In genomic region chrX:22491028-22491769, dm6 we compare ENCODE assay signal across 1 fruit fly cellular context.
TF ChIP-seq lines count a peak whose summit lies in the region.

No protein-coding gene starts in this region.

TF ChIP-seq in whole organism, embryonic, 481 proteins besides CTCF, POLR2A, EP300 and RAD21 (continued from another document and continues in another):
- no peak for TF ChIP-seq gce (GFP tag; IDR thresholded peaks at IDR 0.05; lab: Robert Waterston, UW)
- no peak for TF ChIP-seq CG5953 (GFP tag; IDR thresholded peaks at IDR 0.05; lab: Robert Waterston, UW)
- no peak for TF ChIP-seq CG6272 (GFP tag; IDR thresholded peaks at IDR 0.05; lab: Robert Waterston, UW)
- TF ChIP-seq unpg (GFP tag; optimal IDR thresholded peaks at IDR 0.05; lab: Kevin White, UChicago) = peak; percentile 44
- TF ChIP-seq CG15696 (tag; optimal IDR thresholded peaks at IDR 0.05; lab: Kevin White, UChicago) = no peak
- TF ChIP-seq CG1647 (GFP tag; optimal IDR thresholded peaks at IDR 0.05; lab: Kevin White, UChicago) = no peak
- peak in 1 of 2 experiments; percentile 37 for TF ChIP-seq Pdp1 (GFP tag; optimal IDR thresholded peaks at IDR 0.05; lab: Kevin White, UChicago)
- peak; percentile 17 for TF ChIP-seq CG12942 (GFP tag; optimal IDR thresholded peaks at IDR 0.05; lab: Kevin White, UChicago)
- no peak for TF ChIP-seq psq (GFP tag; optimal IDR thresholded peaks at IDR 0.05; lab: Kevin White, UChicago)
- TF ChIP-seq CG4360 (GFP tag; IDR thresholded peaks at IDR 0.05; lab: Robert Waterston, UW) = no peak
- no peak for TF ChIP-seq dm (GFP tag; optimal IDR thresholded peaks at IDR 0.05; lab: Kevin White, UChicago)
- no peak for TF ChIP-seq H15 (GFP tag; IDR thresholded peaks at IDR 0.05; lab: Robert Waterston, UW)
- TF ChIP-seq rib (GFP tag; IDR thresholded peaks at IDR 0.05; lab: Robert Waterston, UW) = no peak
- peak; percentile 56 for TF ChIP-seq CG10267 (tag; optimal IDR thresholded peaks at IDR 0.05; lab: Kevin White, UChicago)
- no peak for TF ChIP-seq Fer1 (GFP tag; optimal IDR thresholded peaks at IDR 0.05; lab: Kevin White, UChicago)
- peak; percentile 80 for TF ChIP-seq Sox100B (GFP tag; optimal IDR thresholded peaks at IDR 0.05; lab: Kevin White, UChicago)
- TF ChIP-seq gsb-n (tag; optimal IDR thresholded peaks at IDR 0.05; lab: Kevin White, UChicago) = peak; percentile 38
- no peak for TF ChIP-seq vfl (GFP tag; optimal IDR thresholded peaks at IDR 0.05; lab: Kevin White, UChicago)
- TF ChIP-seq CG17829 (tag; optimal IDR thresholded peaks at IDR 0.05; lab: Kevin White, UChicago) = peak; percentile 2
- TF ChIP-seq lilli (GFP tag; optimal IDR thresholded peaks at IDR 0.05; lab: Kevin White, UChicago) = peak; percentile 12
- TF ChIP-seq caup (GFP tag; optimal IDR thresholded peaks at IDR 0.05; lab: Kevin White, UChicago; ENCODE audit: severe bottlenecking) = peak; percentile 17
- TF ChIP-seq CG12659 (GFP tag; optimal IDR thresholded peaks at IDR 0.05; lab: Kevin White, UChicago) = peak; percentile 79
- no peak for TF ChIP-seq CG7271 (tag; optimal IDR thresholded peaks at IDR 0.05; lab: Kevin White, UChicago)
- peak; percentile 62 for TF ChIP-seq Usf (GFP tag; optimal IDR thresholded peaks at IDR 0.05; lab: Kevin White, UChicago)
- no peak for TF ChIP-seq CG15479 (GFP tag; optimal IDR thresholded peaks at IDR 0.05; lab: Kevin White, UChicago)
- no peak for TF ChIP-seq CG31388 (GFP tag; optimal IDR thresholded peaks at IDR 0.05; lab: Kevin White, UChicago)
- TF ChIP-seq CG31365 (tag; optimal IDR thresholded peaks at IDR 0.05; lab: Kevin White, UChicago) = no peak
- peak; percentile 76 for TF ChIP-seq CG3281 (GFP tag; optimal IDR thresholded peaks at IDR 0.05; lab: Kevin White, UChicago)
- no peak for TF ChIP-seq abd-A (tag; optimal IDR thresholded peaks at IDR 0.05; lab: Kevin White, UChicago)
- TF ChIP-seq row (GFP tag; IDR thresholded peaks at IDR 0.05; lab: Robert Waterston, UW) = peak; percentile 73
- peak; percentile 61 for TF ChIP-seq CG14710 (tag; optimal IDR thresholded peaks at IDR 0.05; lab: Kevin White, UChicago)
- TF ChIP-seq Doc3 (GFP tag; IDR thresholded peaks at IDR 0.05; lab: Robert Waterston, UW; ENCODE audit: partially characterized antibody) = no peak
- TF ChIP-seq lov (optimal IDR thresholded peaks at IDR 0.05; lab: Kevin White, UChicago) = no peak
- no peak for TF ChIP-seq lov (GFP tag; IDR thresholded peaks at IDR 0.05; lab: Robert Waterston, UW)
- TF ChIP-seq fd3F (GFP tag; optimal IDR thresholded peaks at IDR 0.05; lab: Kevin White, UChicago) = peak; percentile 37
- no peak; the same call in 1 of the 2 replicates for TF ChIP-seq esg (GFP tag; conservative IDR thresholded peaks at IDR 0.05; lab: Robert Waterston, UW)
- TF ChIP-seq Elba2 (GFP tag; optimal IDR thresholded peaks at IDR 0.05; lab: Kevin White, UChicago) = no peak
- TF ChIP-seq CG18476 (GFP tag; optimal IDR thresholded peaks at IDR 0.05; lab: Kevin White, UChicago) = no peak
- TF ChIP-seq CG2199 (GFP tag; IDR thresholded peaks at IDR 0.05; lab: Robert Waterston, UW) = peak; percentile 96
- TF ChIP-seq Dfd (GFP tag; optimal IDR thresholded peaks at IDR 0.05; lab: Kevin White, UChicago) = no peak
- TF ChIP-seq jing (GFP tag; optimal IDR thresholded peaks at IDR 0.05; lab: Kevin White, UChicago) = peak; percentile 22
- peak; percentile 77 for TF ChIP-seq CG8924 (tag; optimal IDR thresholded peaks at IDR 0.05; lab: Kevin White, UChicago)
- TF ChIP-seq Max (GFP tag; optimal IDR thresholded peaks at IDR 0.05; lab: Kevin White, UChicago) = peak; percentile 13
- TF ChIP-seq CG3726 (GFP tag; IDR thresholded peaks at IDR 0.05; lab: Robert Waterston, UW) = no peak
- TF ChIP-seq HmgZ (tag; optimal IDR thresholded peaks at IDR 0.05; lab: Kevin White, UChicago) = no peak
- TF ChIP-seq CG30403 (GFP tag; optimal IDR thresholded peaks at IDR 0.05; lab: Kevin White, UChicago) = peak; percentile 76
- no peak for TF ChIP-seq Spps (tag; optimal IDR thresholded peaks at IDR 0.05; lab: Kevin White, UChicago)
- TF ChIP-seq CG10565 (GFP tag; optimal IDR thresholded peaks at IDR 0.05; lab: Kevin White, UChicago) = no peak
- TF ChIP-seq CG17361 (GFP tag; IDR thresholded peaks at IDR 0.05; lab: Robert Waterston, UW) = peak; percentile 79
- TF ChIP-seq B-H1 (GFP tag; IDR thresholded peaks at IDR 0.05; lab: Robert Waterston, UW) = no peak
- TF ChIP-seq chm (GFP tag; IDR thresholded peaks at IDR 0.05; lab: Robert Waterston, UW) = no peak
- TF ChIP-seq CG5245 (GFP tag; optimal IDR thresholded peaks at IDR 0.05; lab: Kevin White, UChicago) = no peak
- no peak for TF ChIP-seq cas (GFP tag; IDR thresholded peaks at IDR 0.05; lab: Robert Waterston, UW)
- TF ChIP-seq ems (GFP tag; optimal IDR thresholded peaks at IDR 0.05; lab: Kevin White, UChicago) = no peak
- TF ChIP-seq ash1 (GFP tag; optimal IDR thresholded peaks at IDR 0.05; lab: Kevin White, UChicago) = no peak
- no peak for TF ChIP-seq shn (GFP tag; optimal IDR thresholded peaks at IDR 0.05; lab: Kevin White, UChicago)
- TF ChIP-seq Hr78 (GFP tag; optimal IDR thresholded peaks at IDR 0.05; lab: Kevin White, UChicago) = peak in 1 of 2 experiments; percentile 30
- no peak for TF ChIP-seq CG1832 (GFP tag; optimal IDR thresholded peaks at IDR 0.05; lab: Kevin White, UChicago)
- TF ChIP-seq dimm (GFP tag; IDR thresholded peaks at IDR 0.05; lab: Robert Waterston, UW) = no peak
- TF ChIP-seq ham (GFP tag; IDR thresholded peaks at IDR 0.05; lab: Robert Waterston, UW) = no peak
- no peak for TF ChIP-seq Eip74EF (GFP tag; optimal IDR thresholded peaks at IDR 0.05; lab: Kevin White, UChicago)
- TF ChIP-seq CG32767 (GFP tag; IDR thresholded peaks at IDR 0.05; lab: Robert Waterston, UW) = no peak
- no peak for TF ChIP-seq CrebB (tag; optimal IDR thresholded peaks at IDR 0.05; lab: Kevin White, UChicago)
- TF ChIP-seq CkIIα-i1 (GFP tag; IDR thresholded peaks at IDR 0.05; lab: Robert Waterston, UW) = no peak
- TF ChIP-seq pb (GFP tag; optimal IDR thresholded peaks at IDR 0.05; lab: Kevin White, UChicago) = no peak
- TF ChIP-seq CG8765 (GFP tag; IDR thresholded peaks at IDR 0.05; lab: Robert Waterston, UW) = no peak
- 0 out of 2 replicates have a peak, but pooled peaks have one; percentile 8 for TF ChIP-seq H2.0 (GFP tag; IDR thresholded peaks at IDR 0.05; lab: Robert Waterston, UW)
- TF ChIP-seq wor (GFP tag; IDR thresholded peaks at IDR 0.05; lab: Robert Waterston, UW) = no peak
- no peak for TF ChIP-seq CG10431 (GFP tag; optimal IDR thresholded peaks at IDR 0.05; lab: Kevin White, UChicago)
- no peak for TF ChIP-seq BEAF-32 (GFP tag; optimal IDR thresholded peaks at IDR 0.05; lab: Kevin White, UChicago)
- TF ChIP-seq Fer3 (tag; optimal IDR thresholded peaks at IDR 0.05; lab: Kevin White, UChicago) = peak; percentile 38
- TF ChIP-seq grau (tag; optimal IDR thresholded peaks at IDR 0.05; lab: Kevin White, UChicago) = peak; percentile 78
- TF ChIP-seq emc (GFP tag; optimal IDR thresholded peaks at IDR 0.05; lab: Kevin White, UChicago) = no peak
- TF ChIP-seq Aef1 (GFP tag; IDR thresholded peaks at IDR 0.05; lab: Robert Waterston, UW) = peak; percentile 24; the same call in 1 of the 3 replicates
- peak; percentile 54 for TF ChIP-seq az2 (GFP tag; optimal IDR thresholded peaks at IDR 0.05; lab: Kevin White, UChicago)
- TF ChIP-seq gfzf (GFP tag; optimal IDR thresholded peaks at IDR 0.05; lab: Kevin White, UChicago) = no peak
- TF ChIP-seq kay (GFP tag; optimal IDR thresholded peaks at IDR 0.05; lab: Kevin White, UChicago) = peak; percentile 13
- no peak for TF ChIP-seq nerfin-1 (tag; optimal IDR thresholded peaks at IDR 0.05; lab: Kevin White, UChicago)
- no peak for TF ChIP-seq CG11696 (GFP tag; IDR thresholded peaks at IDR 0.05; lab: Robert Waterston, UW)
- peak; percentile 21 for TF ChIP-seq CG8281 (tag; optimal IDR thresholded peaks at IDR 0.05; lab: Kevin White, UChicago)
- TF ChIP-seq CG6683 (GFP tag; optimal IDR thresholded peaks at IDR 0.05; lab: Kevin White, UChicago) = peak; percentile 23
- no peak for TF ChIP-seq Ets97D (GFP tag; optimal IDR thresholded peaks at IDR 0.05; lab: Kevin White, UChicago)
- TF ChIP-seq bab2 (GFP tag; optimal IDR thresholded peaks at IDR 0.05; lab: Kevin White, UChicago) = peak; percentile 15
- peak; percentile 64 for TF ChIP-seq CG12104 (GFP tag; optimal IDR thresholded peaks at IDR 0.05; lab: Kevin White, UChicago)
- no peak for TF ChIP-seq Oaz (GFP tag; IDR thresholded peaks at IDR 0.05; lab: Robert Waterston, UW)
- no peak for TF ChIP-seq lbe (GFP tag; optimal IDR thresholded peaks at IDR 0.05; lab: Kevin White, UChicago)
- TF ChIP-seq Atf-2 (GFP tag; optimal IDR thresholded peaks at IDR 0.05; lab: Kevin White, UChicago) = no peak
- TF ChIP-seq zfh1 (GFP tag; IDR thresholded peaks at IDR 0.05; lab: Robert Waterston, UW) = no peak
- no peak for TF ChIP-seq btn (GFP tag; optimal IDR thresholded peaks at IDR 0.05; lab: Kevin White, UChicago)
- TF ChIP-seq ac (GFP tag; optimal IDR thresholded peaks at IDR 0.05; lab: Kevin White, UChicago) = no peak
- TF ChIP-seq Lim3 (GFP tag; IDR thresholded peaks at IDR 0.05; lab: Robert Waterston, UW) = no peak
- TF ChIP-seq Six4 (GFP tag; optimal IDR thresholded peaks at IDR 0.05; lab: Kevin White, UChicago) = peak; percentile 46
- no peak for TF ChIP-seq CG11560 (tag; IDR thresholded peaks at IDR 0.05; lab: Robert Waterston, UW)
- no peak for TF ChIP-seq CG2202 (tag; optimal IDR thresholded peaks at IDR 0.05; lab: Kevin White, UChicago)
- TF ChIP-seq CG7556 (GFP tag; optimal IDR thresholded peaks at IDR 0.05; lab: Kevin White, UChicago) = peak; percentile 89
- peak; percentile 41 for TF ChIP-seq CG12155 (GFP tag; optimal IDR thresholded peaks at IDR 0.05; lab: Kevin White, UChicago)
- no peak for TF ChIP-seq CG7372 (GFP tag; IDR thresholded peaks at IDR 0.05; lab: Robert Waterston, UW)
- TF ChIP-seq Gsc (GFP tag; IDR thresholded peaks at IDR 0.05; lab: Robert Waterston, UW) = no peak
- TF ChIP-seq oc (tag; optimal IDR thresholded peaks at IDR 0.05; lab: Kevin White, UChicago) = no peak
- no peak for TF ChIP-seq CG1529 (GFP tag; optimal IDR thresholded peaks at IDR 0.05; lab: Kevin White, UChicago)
- TF ChIP-seq eyg (GFP tag; optimal IDR thresholded peaks at IDR 0.05; lab: Kevin White, UChicago) = no peak
- TF ChIP-seq crol (GFP tag; IDR thresholded peaks at IDR 0.05; lab: Robert Waterston, UW) = no peak
- no peak for TF ChIP-seq CG3838 (GFP tag; optimal IDR thresholded peaks at IDR 0.05; lab: Kevin White, UChicago)
- no peak for TF ChIP-seq Sry-β (GFP tag; optimal IDR thresholded peaks at IDR 0.05; lab: Kevin White, UChicago)
- no peak for TF ChIP-seq CG1024 (GFP tag; IDR thresholded peaks at IDR 0.05; lab: Robert Waterston, UW)
- TF ChIP-seq GATAe (GFP tag; conservative IDR thresholded peaks at IDR 0.05; lab: Robert Waterston, UW) = no peak
- TF ChIP-seq cad (GFP tag; optimal IDR thresholded peaks at IDR 0.05; lab: Kevin White, UChicago) = no peak
- peak; percentile 75 for TF ChIP-seq phol (tag; optimal IDR thresholded peaks at IDR 0.05; lab: Kevin White, UChicago)
- peak; percentile 88 for TF ChIP-seq CoRest (tag; optimal IDR thresholded peaks at IDR 0.05; lab: Kevin White, UChicago)
- no peak for TF ChIP-seq da (GFP tag; optimal IDR thresholded peaks at IDR 0.05; lab: Kevin White, UChicago)
- TF ChIP-seq Hsf (GFP tag; optimal IDR thresholded peaks at IDR 0.05; lab: Kevin White, UChicago) = peak; percentile 18
- TF ChIP-seq nmo (GFP tag; optimal IDR thresholded peaks at IDR 0.05; lab: Kevin White, UChicago) = peak; percentile 85
- peak; percentile 54 for TF ChIP-seq CG6654 (GFP tag; optimal IDR thresholded peaks at IDR 0.05; lab: Kevin White, UChicago)
- TF ChIP-seq CG33213 (GFP tag; optimal IDR thresholded peaks at IDR 0.05; lab: Kevin White, UChicago) = no peak
- no peak for TF ChIP-seq h (optimal IDR thresholded peaks at IDR 0.05; lab: Kevin White, UChicago)
- TF ChIP-seq tap (tag; optimal IDR thresholded peaks at IDR 0.05; lab: Kevin White, UChicago) = peak; percentile 22
- TF ChIP-seq CG12071 (GFP tag; optimal IDR thresholded peaks at IDR 0.05; lab: Kevin White, UChicago) = no peak
- TF ChIP-seq CG11247 (GFP tag; IDR thresholded peaks at IDR 0.05; lab: Robert Waterston, UW) = 0 out of 2 replicates have a peak, but pooled peaks have one; percentile 8
- peak; percentile 47 for TF ChIP-seq lab (GFP tag; optimal IDR thresholded peaks at IDR 0.05; lab: Kevin White, UChicago)
- TF ChIP-seq fd64A (GFP tag; optimal IDR thresholded peaks at IDR 0.05; lab: Kevin White, UChicago) = no peak
- TF ChIP-seq mirr (GFP tag; optimal IDR thresholded peaks at IDR 0.05; lab: Kevin White, UChicago) = peak; percentile 33
- TF ChIP-seq CG17359 (tag; optimal IDR thresholded peaks at IDR 0.05; lab: Kevin White, UChicago) = peak; percentile 51
- peak; percentile 49 for TF ChIP-seq CG14441 (GFP tag; IDR thresholded peaks at IDR 0.05; lab: Robert Waterston, UW)
- no peak for TF ChIP-seq crc (GFP tag; optimal IDR thresholded peaks at IDR 0.05; lab: Kevin White, UChicago)
- TF ChIP-seq corto (GFP tag; optimal IDR thresholded peaks at IDR 0.05; lab: Kevin White, UChicago) = peak; percentile 19
- TF ChIP-seq aop (GFP tag; IDR thresholded peaks at IDR 0.05; lab: Robert Waterston, UW) = no peak
- TF ChIP-seq wek (GFP tag; optimal IDR thresholded peaks at IDR 0.05; lab: Kevin White, UChicago) = no peak
- TF ChIP-seq sens (GFP tag; lab: Kevin White, UChicago) = peak; percentile 62
- TF ChIP-seq CG11504 (tag; optimal IDR thresholded peaks at IDR 0.05; lab: Kevin White, UChicago) = peak; percentile 83
- no peak for TF ChIP-seq ab (GFP tag; optimal IDR thresholded peaks at IDR 0.05; lab: Kevin White, UChicago)
- TF ChIP-seq ttk (GFP tag; IDR thresholded peaks at IDR 0.05; lab: Robert Waterston, UW) = no peak
- no peak for TF ChIP-seq CG11456 (GFP tag; IDR thresholded peaks at IDR 0.05; lab: Robert Waterston, UW)
- 0 out of 2 replicates have a peak, but pooled peaks have one; percentile 19 for TF ChIP-seq vvl (GFP tag; IDR thresholded peaks at IDR 0.05; lab: Robert Waterston, UW)
- no peak for TF ChIP-seq tna (GFP tag; IDR thresholded peaks at IDR 0.05; lab: Robert Waterston, UW; ENCODE audit: partially characterized antibody)
- TF ChIP-seq bcd (GFP tag; optimal IDR thresholded peaks at IDR 0.05; lab: Kevin White, UChicago) = peak; percentile 68
- peak; percentile 48 for TF ChIP-seq CG1233 (GFP tag; optimal IDR thresholded peaks at IDR 0.05; lab: Kevin White, UChicago)
- TF ChIP-seq sr (GFP tag; IDR thresholded peaks at IDR 0.05; lab: Robert Waterston, UW) = peak; percentile 69; the same call in 2 of the 3 replicates
- TF ChIP-seq Xrp1 (GFP tag; IDR thresholded peaks at IDR 0.05; lab: Robert Waterston, UW) = no peak
